Worm (Caenorhabditis elegans) whole organism, late embryonic: ENCODE data around the gene T24A6.17.
"Not testable (repeated sequence)": the region's sequence is repeated elsewhere in the genome, so short reads cannot be mapped to it uniquely, and the experiment has no call there.

ENCODE experiments used
- npax-4 ChIP-seq: sonication (generic microtip); optimal IDR thresholded peaks from 2 replicates; lab custom pipeline; 2016; ENCODE audit warnings: missing genetic modification characterization, missing compliant biosample characterization
- sdc-2 ChIP-seq: sonication (generic microtip); optimal IDR thresholded peaks from 2 replicates; lab custom pipeline; 2016; ENCODE audit warnings: missing genotype, missing genetic modification characterization, missing compliant biosample characterization
- sox-4 ChIP-seq: sonication (generic microtip); optimal IDR thresholded peaks from 2 replicates; lab custom pipeline; 2017; ENCODE audit warnings: mild to moderate bottlenecking, missing genetic modification characterization, inconsistent platforms, missing compliant biosample characterization
- tbx-2 ChIP-seq: sonication (generic microtip); optimal IDR thresholded peaks from 2 replicates; lab custom pipeline; 2016; ENCODE audit warnings: missing genetic modification characterization, missing compliant biosample characterization

ce11 chrV:3597052-3597451, 32.8 kb upstream of the T24A6.17 start, which contains the start of gene srh-212:
- not testable (repeated sequence) for TF ChIP-seq sdc-2 (tag; lab: Kevin White, UChicago); tbx-2 (tag; lab: Kevin White, UChicago); npax-4; sox-4
